Worm (Caenorhabditis elegans): ENCODE results near the gene larp-1.

Gene larp-1

ce11 chrIII:5051949-5052348, 34.5 kb upstream of the larp-1 start, which contains the start of gene C45G9.15:
Gene C45G9.15 (minus strand): TSS chrIII:5052049.
- TF ChIP-seq ztf-4 (tag; optimal IDR thresholded peaks at IDR 0.05), result no peak
- no peak for TF ChIP-seq lin-15B (tag; optimal IDR thresholded peaks at IDR 0.05)

- TF ChIP-seq nhr-23 (tag; optimal IDR thresholded peaks at IDR 0.05) (no peak), ceh-82 (tag; optimal IDR thresholded peaks at IDR 0.05) (no peak), ZK546.5 (tag; optimal IDR thresholded peaks at IDR 0.05) (no peak)
These were observed 30.3 kb upstream of the larp-1 start, which contains the start of gene C45G9.5 for ce11 chrIII:5047740-5048139. Gene C45G9.5 (plus strand): TSS chrIII:5048117.

- no peak for TF ChIP-seq R02D3.7 (tag; optimal IDR thresholded peaks at IDR 0.05)
- no peak for TF ChIP-seq ZK546.5 (tag; optimal IDR thresholded peaks at IDR 0.05)
- TF ChIP-seq nhr-11 (tag; optimal IDR thresholded peaks at IDR 0.05), result no peak
- TF ChIP-seq aly-2 (tag; optimal IDR thresholded peaks at IDR 0.05), result no peak
- TF ChIP-seq nfya-1 (tag; optimal IDR thresholded peaks at IDR 0.05; ENCODE audit: insufficient read depth), result peak; percentile 20
- TF ChIP-seq nhr-43 (tag; optimal IDR thresholded peaks at IDR 0.05; ENCODE audit: poor library complexity, severe bottlenecking), result peak; percentile 9
- no peak for TF ChIP-seq unc-39 (tag; optimal IDR thresholded peaks at IDR 0.05)
- no peak for TF ChIP-seq nhr-28 (tag; optimal IDR thresholded peaks at IDR 0.05)
- TF ChIP-seq fkh-10 (GFP tag; optimal IDR thresholded peaks at IDR 0.05), result peak; percentile 17
- no peak for TF ChIP-seq nhr-12 (tag; optimal IDR thresholded peaks at IDR 0.05)
- no peak for TF ChIP-seq egl-27 (tag; optimal IDR thresholded peaks at IDR 0.05)
- TF ChIP-seq ama-1 (optimal IDR thresholded peaks at IDR 0.05), result no peak
- no peak for TF ChIP-seq skn-1 (tag; optimal IDR thresholded peaks at IDR 0.05)
- TF ChIP-seq zag-1 (tag; optimal IDR thresholded peaks at IDR 0.05), result no peak
- TF ChIP-seq ceh-16 (tag; optimal IDR thresholded peaks at IDR 0.05), result no peak
- no peak for TF ChIP-seq daf-12 (tag; optimal IDR thresholded peaks at IDR 0.05)
- peak; percentile 27 for TF ChIP-seq nhr-23 (tag; optimal IDR thresholded peaks at IDR 0.05)
- TF ChIP-seq ceh-28 (tag; optimal IDR thresholded peaks at IDR 0.05), result no peak
- TF ChIP-seq nhr-25 (tag; optimal IDR thresholded peaks at IDR 0.05), result peak; percentile 95
- TF ChIP-seq fos-1 (tag; optimal IDR thresholded peaks at IDR 0.05), result no peak
- TF ChIP-seq eor-1 (tag; optimal IDR thresholded peaks at IDR 0.05), result no peak
- no peak for TF ChIP-seq elt-3 (tag; optimal IDR thresholded peaks at IDR 0.05)
- peak; percentile 80 for TF ChIP-seq snpc-4 (tag; optimal IDR thresholded peaks at IDR 0.05)
- no peak for TF ChIP-seq unc-62 (GFP tag; optimal IDR thresholded peaks at IDR 0.05)
- no peak for TF ChIP-seq elt-1 (tag; optimal IDR thresholded peaks at IDR 0.05)
- no peak for TF ChIP-seq lsy-12 (tag; optimal IDR thresholded peaks at IDR 0.05)
- TF ChIP-seq nhr-76 (tag; optimal IDR thresholded peaks at IDR 0.05), result no peak
- no peak for TF ChIP-seq ztf-4 (tag; optimal IDR thresholded peaks at IDR 0.05)
- no peak for TF ChIP-seq sea-2 (GFP tag; optimal IDR thresholded peaks at IDR 0.05)
- no peak for TF ChIP-seq ceh-82 (tag; optimal IDR thresholded peaks at IDR 0.05)
- peak; percentile 32 for TF ChIP-seq pha-4 (tag; optimal IDR thresholded peaks at IDR 0.05)
- no peak for TF ChIP-seq nhr-77 (tag; optimal IDR thresholded peaks at IDR 0.05)
- no peak for TF ChIP-seq fkh-2 (tag; optimal IDR thresholded peaks at IDR 0.05)
- no peak for TF ChIP-seq nhr-67 (tag; optimal IDR thresholded peaks at IDR 0.05)
- TF ChIP-seq lin-39 (tag; optimal IDR thresholded peaks at IDR 0.05), result peak; percentile 23
- no peak for TF ChIP-seq ceh-9 (tag; optimal IDR thresholded peaks at IDR 0.05)
- no peak for TF ChIP-seq egl-5 (tag; optimal IDR thresholded peaks at IDR 0.05)
- peak; percentile 74 for TF ChIP-seq elt-2 (tag; optimal IDR thresholded peaks at IDR 0.05)
- peak; percentile 5 for TF ChIP-seq jun-1 (tag; optimal IDR thresholded peaks at IDR 0.05)
- TF ChIP-seq ztf-11 (tag; optimal IDR thresholded peaks at IDR 0.05), result no peak
- no peak for TF ChIP-seq mml-1 (tag; optimal IDR thresholded peaks at IDR 0.05)
- TF ChIP-seq lin-15B (tag; optimal IDR thresholded peaks at IDR 0.05), result peak; percentile 70
- no peak for TF ChIP-seq nhr-237 (tag; optimal IDR thresholded peaks at IDR 0.05)
- no peak for TF ChIP-seq hmg-11 (tag; optimal IDR thresholded peaks at IDR 0.05)
- TF ChIP-seq tbx-2 (tag; optimal IDR thresholded peaks at IDR 0.05), result no peak
- TF ChIP-seq pqm-1 (tag; optimal IDR thresholded peaks at IDR 0.05), result peak; percentile 0
- TF ChIP-seq mdl-1 (tag; optimal IDR thresholded peaks at IDR 0.05), result no peak
These were observed 29.7 kb upstream of the larp-1 start, which contains the start of gene txbp-3 for ce11 chrIII:5047175-5047574. Gene txbp-3 (minus strand): TSS chrIII:5047459.

All from whole organism, L3 larva.